Worm (Caenorhabditis elegans): ENCODE measurements around the gene hir-1.

DNA sequence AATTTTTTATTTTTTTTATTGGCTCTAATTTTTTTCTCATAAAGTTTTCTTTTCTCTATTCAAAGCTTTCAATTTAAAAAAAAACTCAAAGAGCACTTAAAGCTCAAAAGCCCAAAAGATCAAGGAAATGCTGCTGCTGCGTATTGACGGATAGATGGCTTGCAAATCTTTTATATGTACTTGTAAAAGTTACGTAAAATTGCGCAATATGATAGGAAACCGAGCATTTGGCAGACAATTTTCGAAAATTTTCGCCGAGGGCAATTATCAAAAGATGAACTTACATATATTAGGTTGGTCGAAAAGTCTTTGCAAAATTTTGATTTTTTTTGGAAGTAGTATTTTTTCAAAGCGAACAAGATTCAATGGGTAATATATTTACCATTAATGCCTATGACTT, 26.6 kb downstream of the hir-1 start:
- TF ChIP-seq klf-2 (GFP tag; conservative IDR thresholded peaks at IDR 0.05), result no peak
- no peak for TF ChIP-seq med-1 (GFP tag; optimal IDR thresholded peaks at IDR 0.05; ENCODE audit: insufficient read depth)
- TF ChIP-seq flt-1 (GFP tag; IDR thresholded peaks at IDR 0.05), result no peak

All from whole organism, midembryonic.